Worm (Caenorhabditis elegans) whole organism, late embryonic: ENCODE data around the gene dct-6.

ENCODE experiments used
- C08G9.2 ChIP-seq: sonication (generic microtip); optimal IDR thresholded peaks from 2 replicates; lab custom pipeline; 2016; ENCODE audit warnings: mild to moderate bottlenecking, missing genetic modification characterization, moderate library complexity, missing compliant biosample characterization
- ceh-2 ChIP-seq: sonication (generic microtip); optimal IDR thresholded peaks from 2 replicates; lab custom pipeline; 2016; ENCODE audit warnings: missing genotype, missing genetic modification characterization, missing compliant biosample characterization
- ceh-48 ChIP-seq: sonication (generic microtip); optimal IDR thresholded peaks from 2 replicates; lab custom pipeline; 2016; ENCODE audit warnings: missing genetic modification characterization, inconsistent platforms, missing compliant biosample characterization
- lin-11 ChIP-seq: fragments of 200-800 bp; sonication (Bioruptor generic); optimal IDR thresholded peaks from 2 replicates; lab custom pipeline; 2018; ENCODE audit warnings: mild to moderate bottlenecking, missing genetic modification characterization, missing compliant biosample characterization
- nfya-1 ChIP-seq: sonication (generic microtip); optimal IDR thresholded peaks from 2 replicates; lab custom pipeline; 2017; ENCODE audit warnings: missing genetic modification characterization, mild to moderate bottlenecking, missing compliant biosample characterization, antibody characterized with exemption, moderate library complexity
- nhr-11 ChIP-seq: fragments of 150-350 bp; optimal IDR thresholded peaks from 2 replicates; lab custom pipeline; 2014; ENCODE audit warnings: missing biosample characterization, missing genetic modification characterization
- ref-2 ChIP-seq: sonication (generic microtip); optimal IDR thresholded peaks from 2 replicates; lab custom pipeline; 2016; ENCODE audit warnings: missing genetic modification characterization, missing compliant biosample characterization
- sox-2 ChIP-seq: fragments of 200-800 bp; sonication (Bioruptor generic); IDR thresholded peaks from 2 replicates; pipeline ENCODE4 v1.3.6; 2022; ENCODE audit warnings: missing genetic modification reagents, missing genetic modification characterization, missing compliant biosample characterization
- unc-55 ChIP-seq: sonication (generic microtip); optimal IDR thresholded peaks from 2 replicates; lab custom pipeline; 2017; ENCODE audit warnings: missing biosample characterization, missing genetic modification reagents, missing genetic modification characterization

ce11 chrIII:5917365-5917958 is 48.8 kb upstream of the dct-6 start:
- TF ChIP-seq ceh-2 (no peak), nfya-1 (tag; lab: Kevin White, UChicago) (no peak), C08G9.2 (tag; lab: Kevin White, UChicago) (no peak), ref-2 (tag; lab: Kevin White, UChicago) (no peak), unc-55 (GFP tag; lab: Kevin White, UChicago) (no peak), lin-11 (no peak), nhr-11 (no peak), sox-2 (GFP tag; lab: Robert Waterston, UW) (no peak), ceh-48 (tag; lab: Kevin White, UChicago) (no peak)
